Worm (Caenorhabditis elegans) whole organism, L1 larva: Measurements from ENCODE around the gene F57A8.6.

Experiments
- C04F5.9 ChIP-seq: sonication (generic microtip); optimal IDR thresholded peaks from 2 replicates; lab custom pipeline; 2016; ENCODE audit warnings: missing genetic modification characterization, missing compliant biosample characterization
- aha-1 ChIP-seq: fragments of 150-350 bp; optimal IDR thresholded peaks from 2 replicates; lab custom pipeline; 2014; ENCODE audit warnings: missing biosample characterization, missing genetic modification characterization
- blmp-1 ChIP-seq: fragments of 150-350 bp; optimal IDR thresholded peaks from 2 replicates; lab custom pipeline; 2014; ENCODE audit warnings: missing biosample characterization, missing genetic modification characterization
- ceh-63 ChIP-seq: fragments of 200-800 bp; sonication (Bioruptor generic); optimal IDR thresholded peaks from 2 replicates; lab custom pipeline; 2018; ENCODE audit warnings: mild to moderate bottlenecking, missing genetic modification characterization, missing compliant biosample characterization
- ceh-8 ChIP-seq: fragments of 200-800 bp; sonication (Bioruptor generic); optimal IDR thresholded peaks from 2 replicates; lab custom pipeline; 2018; ENCODE audit warnings: mild to moderate bottlenecking, missing genetic modification characterization, moderate library complexity, missing compliant biosample characterization
- ceh-82 ChIP-seq, 3 experiments: fragments of 150-350 bp in 1 of 3; sonication (generic microtip) in 2 of 3; optimal IDR thresholded peaks; 2 replicates each; lab custom pipeline; 2014 to 2017; ENCODE audit warnings: missing biosample characterization in 3 of 3, missing genetic modification characterization in 3 of 3
- ceh-90 ChIP-seq: sonication (generic microtip); optimal IDR thresholded peaks from 2 replicates; lab custom pipeline; 2016; ENCODE audit warnings: missing genetic modification characterization, missing compliant biosample characterization
- ces-1 ChIP-seq: fragments of 150-350 bp; optimal IDR thresholded peaks from 2 replicates; lab custom pipeline; 2014; ENCODE audit warnings: missing biosample characterization, missing genetic modification reagents, missing genetic modification characterization
- efl-1 ChIP-seq, 4 experiments: fragments of 150-350 bp; optimal IDR thresholded peaks in 3 of 4; peaks in 1 of 4; 1 replicate in 1 of 4; 2 replicates in 3 of 4; lab custom pipeline; 2014; ENCODE audit warnings: missing biosample characterization in 2 of 4, missing genetic modification characterization in 2 of 4, missing genetic modification reagents in 2 of 4
- efl-3 ChIP-seq: fragments of 200-800 bp; sonication (Bioruptor generic); optimal IDR thresholded peaks from 2 replicates; lab custom pipeline; 2018; ENCODE audit warnings: mild to moderate bottlenecking, missing genetic modification characterization, missing compliant biosample characterization
- egl-13 ChIP-seq: sonication (generic microtip); optimal IDR thresholded peaks from 2 replicates; lab custom pipeline; 2016; ENCODE audit warnings: missing genotype, missing genetic modification reagents, missing genetic modification characterization, missing compliant biosample characterization
- elt-3 ChIP-seq, 6 experiments: fragments of 150-350 bp in 1 of 6; sonication (generic microtip); optimal IDR thresholded peaks; 2 replicates each; lab custom pipeline; 2017 to 2018; ENCODE audit warnings: missing biosample characterization in 6 of 6, missing genetic modification characterization in 6 of 6, inconsistent platforms in 1 of 6
- fkh-8 ChIP-seq: sonication (generic microtip); optimal IDR thresholded peaks from 2 replicates; lab custom pipeline; 2016; ENCODE audit warnings: mild to moderate bottlenecking, missing genetic modification characterization, missing compliant biosample characterization
- fos-1 ChIP-seq: fragments of 150-350 bp; optimal IDR thresholded peaks from 2 replicates; lab custom pipeline; 2014; ENCODE audit warnings: missing biosample characterization, missing genetic modification characterization
- grh-1 ChIP-seq: fragments of 200-800 bp; sonication (Bioruptor generic); IDR thresholded peaks from 2 replicates; pipeline ENCODE4 v1.3.6; 2022; ENCODE audit warnings: missing genetic modification reagents, missing genetic modification characterization, missing compliant biosample characterization
- hlh-17 ChIP-seq: fragments of 200-800 bp; sonication (Bioruptor generic); optimal IDR thresholded peaks from 2 replicates; lab custom pipeline; 2018; ENCODE audit warnings: missing genetic modification characterization, mild to moderate bottlenecking, missing compliant biosample characterization, moderate library complexity, borderline replicate concordance
- hpl-2 ChIP-seq: fragments of 150-350 bp; optimal IDR thresholded peaks from 2 replicates; lab custom pipeline; 2014; ENCODE audit warnings: missing biosample characterization, missing genetic modification reagents, missing genetic modification characterization
- lin-13 ChIP-seq: fragments of 150-350 bp; optimal IDR thresholded peaks from 2 replicates; lab custom pipeline; 2014; ENCODE audit warnings: missing biosample characterization, missing genetic modification reagents, missing genetic modification characterization
- mef-2 ChIP-seq: fragments of 150-350 bp; optimal IDR thresholded peaks from 2 replicates; lab custom pipeline; 2014; ENCODE audit warnings: missing biosample characterization, missing genetic modification characterization
- nhr-11 ChIP-seq: fragments of 150-350 bp; optimal IDR thresholded peaks from 2 replicates; lab custom pipeline; 2014; ENCODE audit warnings: missing biosample characterization, missing genetic modification characterization
- nhr-19 ChIP-seq: fragments of 200-800 bp; sonication (Bioruptor generic); conservative IDR thresholded peaks from 2 replicates; pipeline ENCODE4 v1.3.6; 2022; ENCODE audit warnings: missing genetic modification characterization, missing compliant biosample characterization
- nhr-77 ChIP-seq: fragments of 150-350 bp; optimal IDR thresholded peaks from 2 replicates; lab custom pipeline; 2014; ENCODE audit warnings: missing biosample characterization, missing genetic modification characterization
- nhr-85 ChIP-seq: sonication (generic microtip); peaks from one replicate; lab custom pipeline; 2016; ENCODE audit warnings: missing genetic modification characterization, inconsistent platforms, missing compliant biosample characterization
- pag-3 ChIP-seq: sonication (generic microtip); optimal IDR thresholded peaks from 2 replicates; lab custom pipeline; 2017; ENCODE audit warnings: missing genetic modification characterization, mild to moderate bottlenecking, missing compliant biosample characterization, antibody characterized with exemption, borderline replicate concordance; ENCODE audit not compliant: insufficient read depth
- pqm-1 ChIP-seq: sonication (generic microtip); optimal IDR thresholded peaks from 3 replicates; lab custom pipeline; 2017; ENCODE audit warnings: missing biosample characterization, missing genetic modification characterization
- rnt-1 ChIP-seq: sonication (generic microtip); optimal IDR thresholded peaks from 2 replicates; lab custom pipeline; 2016; ENCODE audit warnings: mild to moderate bottlenecking, missing genetic modification characterization, moderate library complexity, missing compliant biosample characterization
- snu-23 ChIP-seq: sonication (generic microtip); optimal IDR thresholded peaks from 2 replicates; lab custom pipeline; 2016; ENCODE audit warnings: missing genetic modification characterization, missing compliant biosample characterization
- tbx-2 ChIP-seq: sonication (generic microtip); optimal IDR thresholded peaks from 2 replicates; lab custom pipeline; 2016; ENCODE audit warnings: missing genetic modification characterization, missing compliant biosample characterization
- unc-98 ChIP-seq: fragments of 200-800 bp; sonication (Bioruptor generic); IDR thresholded peaks from 2 replicates; pipeline ENCODE4 v1.3.6; 2022; ENCODE audit warnings: missing genetic modification characterization, missing compliant biosample characterization
- vab-15 ChIP-seq: sonication (generic microtip); optimal IDR thresholded peaks from 2 replicates; lab custom pipeline; 2017; ENCODE audit warnings: missing genotype, mild to moderate bottlenecking, missing genetic modification characterization, missing compliant biosample characterization
- xbp-1 ChIP-seq: sonication (generic microtip); optimal IDR thresholded peaks from 2 replicates; lab custom pipeline; 2016; ENCODE audit warnings: missing genetic modification characterization, missing compliant biosample characterization

The F57A8.6 gene

DNA sequence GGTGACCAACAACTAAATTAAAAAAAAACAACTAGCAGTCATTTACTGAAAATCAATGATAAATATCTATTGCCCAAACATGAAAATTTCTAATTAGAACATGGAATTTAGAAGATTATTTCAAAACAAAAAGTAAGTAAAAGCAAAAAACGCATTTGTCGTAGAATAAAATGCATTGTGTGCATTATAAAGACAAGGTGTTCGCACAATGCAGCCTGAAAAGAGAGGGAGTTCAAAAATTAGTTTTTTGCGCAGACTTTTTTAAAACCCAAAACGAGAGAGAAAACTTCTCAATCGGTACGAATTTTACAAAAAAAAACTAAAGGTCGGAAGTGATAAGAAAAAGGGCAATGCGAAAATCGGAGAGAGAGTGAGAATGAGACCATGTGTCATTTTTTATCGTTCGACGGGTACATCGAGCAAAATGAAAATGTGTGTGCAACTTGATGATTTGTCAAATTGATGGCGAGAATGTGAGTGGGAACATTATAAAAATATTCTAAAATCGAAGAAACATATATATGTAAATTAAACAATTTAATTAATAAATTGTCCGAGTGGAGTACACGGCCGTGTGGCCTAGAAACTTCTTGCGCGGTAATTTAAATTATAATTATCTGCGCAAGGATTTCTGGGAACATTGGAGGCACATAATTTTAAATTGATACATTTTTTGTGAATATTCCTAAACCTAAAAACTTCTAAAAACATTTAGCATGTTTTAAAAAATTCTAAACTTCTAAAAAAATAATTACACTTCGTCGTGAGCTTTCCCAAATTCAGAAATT lies 42.1 kb downstream of the F57A8.6 start (continued):
- TF ChIP-seq fkh-8 (tag; lab: Kevin White, UChicago) (no peak), egl-13 (tag; lab: Kevin White, UChicago) (no peak), hlh-17 (GFP tag; lab: Kevin White, UChicago) (no peak), hpl-2 (no peak), efl-1 (optimal IDR thresholded peaks at IDR 0.05; lab: Kevin White, UChicago) (peak; percentile 96 to 97), efl-1 (GFP tag; optimal IDR thresholded peaks at IDR 0.05 in 1 of 2; lab: Kevin White, UChicago) (peak; percentile 94 to 99), elt-3 (tag; optimal IDR thresholded peaks at IDR 0.05; lab: Kevin White, UChicago) (peak in 1 of 6 experiments; percentile 14), fos-1 (tag; lab: Kevin White, UChicago) (no peak), ceh-82 (tag; optimal IDR thresholded peaks at IDR 0.05; lab: Kevin White, UChicago) (peak in 2 of 3 experiments; percentile 18 to 21), nhr-11 (tag; lab: Kevin White, UChicago) (no peak), pqm-1 (no peak), efl-3 (GFP tag; lab: Kevin White, UChicago) (no peak), vab-15 (tag; lab: Kevin White, UChicago) (no peak), nhr-85 (tag; lab: Kevin White, UChicago) (peak; percentile 84), snu-23 (GFP tag; lab: Kevin White, UChicago) (peak; percentile 70), tbx-2 (tag; lab: Kevin White, UChicago) (peak; percentile 17), nhr-19 (GFP tag; lab: Robert Waterston, UW) (peak; percentile 54), ces-1 (no peak), pag-3 (no peak), rnt-1 (tag; lab: Kevin White, UChicago) (peak; percentile 18), nhr-77 (tag; lab: Kevin White, UChicago) (peak; percentile 29), ceh-63 (GFP tag; lab: Kevin White, UChicago) (no peak)
- TF ChIP-seq, all 84 proteins: peak for 32

DNA sequence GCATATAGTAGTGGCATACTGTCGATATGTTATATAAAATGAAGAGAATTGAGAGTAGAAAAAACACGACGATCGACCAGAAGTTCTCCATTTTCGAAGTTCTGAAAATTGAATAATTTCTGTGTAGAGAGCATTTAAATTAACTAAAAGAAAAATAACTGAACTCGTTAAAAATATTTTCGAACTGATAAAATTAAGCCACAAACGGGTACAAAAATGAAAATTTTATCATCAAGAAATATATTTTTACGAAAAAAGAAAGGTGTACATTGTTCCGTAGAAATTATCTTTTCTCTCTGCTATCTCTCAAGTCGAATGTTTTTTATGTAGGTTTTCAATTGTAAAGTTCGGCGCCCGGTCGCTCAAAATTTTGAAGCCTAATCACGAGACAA lies 42.7 kb downstream of the F57A8.6 start, which contains the start of gene acl-2:
acl-2 (minus strand) TSS at position 101 of the 392 bp plus-strand sequence.
- TF ChIP-seq aha-1 (tag; lab: Kevin White, UChicago) (no peak), unc-98 (GFP tag; lab: Robert Waterston, UW) (no peak), mef-2 (tag; lab: Kevin White, UChicago) (no peak), rnt-1 (tag; lab: Kevin White, UChicago) (no peak), ceh-8 (GFP tag; lab: Kevin White, UChicago) (no peak), elt-3 (tag; optimal IDR thresholded peaks at IDR 0.05; lab: Kevin White, UChicago) (peak in 1 of 6 experiments; percentile 12), grh-1 (GFP tag; lab: Robert Waterston, UW) (no peak), C04F5.9 (tag; lab: Kevin White, UChicago) (no peak), blmp-1 (tag; lab: Kevin White, UChicago) (peak; percentile 38)

DNA sequence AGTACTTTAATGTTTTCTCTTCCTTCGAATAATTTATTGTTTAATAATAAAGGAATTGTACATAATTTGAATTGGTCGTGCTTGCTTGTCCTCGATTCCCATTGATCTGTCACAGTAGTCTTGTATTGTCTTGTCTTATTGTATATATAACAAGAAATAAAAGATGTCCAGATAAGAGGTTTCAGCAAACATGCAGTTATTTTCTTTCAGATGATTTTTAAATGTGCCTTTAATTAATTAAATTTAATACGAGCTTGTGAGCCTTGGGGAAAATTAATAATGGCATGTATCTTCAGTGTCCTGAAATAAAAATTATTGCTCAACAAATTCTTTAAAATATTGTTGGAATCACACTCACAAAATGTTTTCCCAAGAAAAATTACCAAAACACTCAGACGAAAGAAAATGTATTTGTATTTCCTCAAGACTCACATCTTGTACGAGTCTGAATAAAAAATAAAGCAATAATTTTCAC lies 50.6 kb downstream of the F57A8.6 start:
- TF ChIP-seq ceh-90 (tag; lab: Kevin White, UChicago) (no peak), xbp-1 (no peak), lin-13 (no peak)
